Worm (Caenorhabditis elegans): ENCODE measurements around the gene nhr-34.

DNA sequence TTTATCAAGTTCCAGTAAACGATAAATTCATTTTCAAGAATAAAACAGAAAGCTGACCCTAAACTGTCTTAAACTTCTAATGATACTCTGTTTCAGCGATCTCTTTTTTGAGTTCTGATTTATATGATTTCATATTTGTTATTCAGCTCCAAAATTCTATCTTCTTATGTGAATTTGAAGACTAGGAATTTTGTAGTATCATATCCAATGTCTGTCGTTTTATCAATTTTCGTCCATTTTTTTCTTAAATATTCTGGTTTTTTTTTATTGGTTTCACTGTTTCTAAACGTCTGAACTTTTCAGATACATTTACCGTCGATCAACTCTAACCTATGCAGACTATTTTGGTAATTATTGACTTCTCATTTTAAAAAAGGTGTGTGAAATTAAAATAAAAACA is 49.5 kb upstream of the nhr-34 start, which contains the start of the genes nhr-138 and C28D4.18:
- TF ChIP-seq him-1 (tag; optimal IDR thresholded peaks at IDR 0.05) (no peak), dao-5 (tag; optimal IDR thresholded peaks at IDR 0.05) (no peak), W03F9.2 (tag; optimal IDR thresholded peaks at IDR 0.05) (no peak)
